Fruit fly (Drosophila melanogaster) Kc167 (cell line): ENCODE measurements around the gene CG43295.

Experiments
- Myc ChIP-seq: fragments of >200 bp; optimal IDR thresholded peaks from 2 replicates; lab custom pipeline; 2017; ENCODE audit warnings: missing external identifiers
- Sin3A ChIP-seq: fragments of >200 bp; optimal IDR thresholded peaks from 2 replicates; lab custom pipeline; 2018; ENCODE audit warnings: missing external identifiers
- h ChIP-seq: fragments of >200 bp; optimal IDR thresholded peaks from 3 replicates; lab custom pipeline; 2018; ENCODE audit warnings: missing external identifiers
- insv ChIP-seq: fragments of >200 bp; optimal IDR thresholded peaks from 3 replicates; lab custom pipeline; 2018; ENCODE audit warnings: missing external identifiers
- psq ChIP-seq: fragments of >200 bp; optimal IDR thresholded peaks from 2 replicates; lab custom pipeline; 2017; ENCODE audit warnings: missing external identifiers
- ttk ChIP-seq: sonication (Bioruptor generic); optimal IDR thresholded peaks from 2 replicates; lab custom pipeline; 2017; ENCODE audit warnings: missing external identifiers

Gene CG43295

DNA sequence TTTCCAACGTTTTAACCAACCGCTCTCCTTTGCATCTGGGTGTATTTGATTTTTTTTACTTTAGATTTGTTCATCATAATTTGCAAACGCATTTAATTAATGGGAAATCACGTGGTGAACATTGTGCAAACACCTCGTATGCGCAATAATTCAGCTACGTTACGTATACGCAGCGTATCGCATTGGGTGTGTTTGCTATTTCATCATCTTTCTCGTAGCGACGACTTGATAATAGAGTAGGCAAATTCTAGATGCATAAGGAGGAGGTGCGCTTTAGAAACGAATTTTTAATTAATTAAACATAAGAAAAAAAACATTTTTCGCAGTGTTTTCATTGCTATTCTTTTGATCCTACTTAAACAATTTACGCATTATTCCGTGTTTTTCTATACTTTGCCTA lies 48.0 kb downstream of the CG43295 start:
- TF ChIP-seq psq (lab: Kevin White, UChicago) (no peak), Sin3A (lab: Kevin White, UChicago) (no peak), Myc (no peak), ttk (no peak), h (lab: Kevin White, UChicago) (no peak), insv (no peak)

- TF ChIP-seq ttk (no peak), Sin3A (lab: Kevin White, UChicago) (no peak), psq (lab: Kevin White, UChicago) (no peak), Myc (no peak), insv (no peak), h (lab: Kevin White, UChicago) (no peak)
These were observed 49.9 kb downstream of the CG43295 start for dm6 chr3L:16155547-16155946.
